Worm (Caenorhabditis elegans) whole organism, late embryonic: ENCODE results near the gene cat-2.

Experiments
- ceh-18 ChIP-seq: sonication (generic microtip); optimal IDR thresholded peaks from 2 replicates; lab custom pipeline; 2016; ENCODE audit warnings: missing genetic modification characterization, missing compliant biosample characterization
- ceh-19 ChIP-seq: fragments of 200-800 bp; sonication (Bioruptor generic); optimal IDR thresholded peaks from 2 replicates; lab custom pipeline; 2018; ENCODE audit warnings: mild to moderate bottlenecking, missing genetic modification characterization, missing compliant biosample characterization
- ceh-24 ChIP-seq: sonication (generic microtip); optimal IDR thresholded peaks from 2 replicates; lab custom pipeline; 2016; ENCODE audit warnings: mild to moderate bottlenecking, missing genetic modification characterization, missing compliant biosample characterization
- ceh-30 ChIP-seq: fragments of 150-350 bp; optimal IDR thresholded peaks from 2 replicates; lab custom pipeline; 2014; ENCODE audit warnings: missing biosample characterization, missing genetic modification characterization
- ceh-34 ChIP-seq: sonication (generic microtip); optimal IDR thresholded peaks from 2 replicates; lab custom pipeline; 2016; ENCODE audit warnings: mild to moderate bottlenecking, missing genetic modification characterization, missing compliant biosample characterization
- ceh-45 ChIP-seq: fragments of 200-800 bp; sonication (Bioruptor generic); IDR thresholded peaks from 2 replicates; pipeline ENCODE4 v1.3.6; 2022; ENCODE audit warnings: missing genetic modification reagents, missing genetic modification characterization, missing compliant biosample characterization
- ceh-6 ChIP-seq: fragments of 200-800 bp; sonication (Bioruptor generic); optimal IDR thresholded peaks from 2 replicates; lab custom pipeline; 2018; ENCODE audit warnings: mild to moderate bottlenecking, missing genetic modification characterization, missing compliant biosample characterization
- dmd-4 ChIP-seq: sonication (generic microtip); optimal IDR thresholded peaks from 2 replicates; lab custom pipeline; 2016; ENCODE audit warnings: borderline replicate concordance, missing genetic modification characterization, missing compliant biosample characterization
- dve-1 ChIP-seq: sonication (generic microtip); optimal IDR thresholded peaks from 2 replicates; lab custom pipeline; 2017; ENCODE audit warnings: antibody characterized with exemption, mild to moderate bottlenecking, missing genetic modification characterization, missing compliant biosample characterization
- elt-2 ChIP-seq: sonication (generic microtip); optimal IDR thresholded peaks from 2 replicates; lab custom pipeline; 2016; ENCODE audit warnings: missing genetic modification reagents, missing genetic modification characterization, missing compliant biosample characterization
- gmeb-2 ChIP-seq: sonication (generic microtip); optimal IDR thresholded peaks from 2 replicates; lab custom pipeline; 2016; ENCODE audit warnings: missing genetic modification characterization, inconsistent platforms, missing compliant biosample characterization
- hlh-15 ChIP-seq: sonication (generic microtip); optimal IDR thresholded peaks from 2 replicates; lab custom pipeline; 2016; ENCODE audit warnings: missing genetic modification characterization, missing compliant biosample characterization
- hlh-30 ChIP-seq: sonication (generic microtip); optimal IDR thresholded peaks from 2 replicates; lab custom pipeline; 2017; ENCODE audit warnings: antibody characterized with exemption, missing genetic modification characterization, missing compliant biosample characterization; ENCODE audit not compliant: insufficient read depth
- hlh-6 ChIP-seq: sonication (generic microtip); optimal IDR thresholded peaks from 2 replicates; lab custom pipeline; 2016; ENCODE audit warnings: missing genotype, missing genetic modification characterization, missing compliant biosample characterization
- madf-2 ChIP-seq: sonication (generic microtip); optimal IDR thresholded peaks from 2 replicates; lab custom pipeline; 2017; ENCODE audit warnings: missing genetic modification characterization, missing compliant biosample characterization
- nfya-1 ChIP-seq: sonication (generic microtip); optimal IDR thresholded peaks from 2 replicates; lab custom pipeline; 2017; ENCODE audit warnings: missing genetic modification characterization, mild to moderate bottlenecking, missing compliant biosample characterization, antibody characterized with exemption, moderate library complexity
- npax-4 ChIP-seq: sonication (generic microtip); optimal IDR thresholded peaks from 2 replicates; lab custom pipeline; 2016; ENCODE audit warnings: missing genetic modification characterization, missing compliant biosample characterization
- pha-2 ChIP-seq: sonication (generic microtip); optimal IDR thresholded peaks from 2 replicates; lab custom pipeline; 2017; ENCODE audit warnings: mild to moderate bottlenecking, missing genetic modification characterization, missing compliant biosample characterization
- pha-4 ChIP-seq: fragments of 150-350 bp; optimal IDR thresholded peaks from 2 replicates; lab custom pipeline; 2018; ENCODE audit warnings: missing biosample characterization, missing genetic modification reagents, missing genetic modification characterization
- pqm-1 ChIP-seq: sonication (generic microtip); optimal IDR thresholded peaks from 2 replicates; lab custom pipeline; 2016; ENCODE audit warnings: missing genetic modification characterization, missing compliant biosample characterization
- ref-2 ChIP-seq: sonication (generic microtip); optimal IDR thresholded peaks from 2 replicates; lab custom pipeline; 2016; ENCODE audit warnings: missing genetic modification characterization, missing compliant biosample characterization
- rnt-1 ChIP-seq: sonication (generic microtip); optimal IDR thresholded peaks from 2 replicates; lab custom pipeline; 2016; ENCODE audit warnings: missing genetic modification characterization, missing compliant biosample characterization
- sdc-2 ChIP-seq: sonication (generic microtip); optimal IDR thresholded peaks from 2 replicates; lab custom pipeline; 2016; ENCODE audit warnings: missing genotype, missing genetic modification characterization, missing compliant biosample characterization
- sox-2 ChIP-seq: fragments of 200-800 bp; sonication (Bioruptor generic); IDR thresholded peaks from 2 replicates; pipeline ENCODE4 v1.3.6; 2022; ENCODE audit warnings: missing genetic modification reagents, missing genetic modification characterization, missing compliant biosample characterization
- sox-4 ChIP-seq: sonication (generic microtip); optimal IDR thresholded peaks from 2 replicates; lab custom pipeline; 2017; ENCODE audit warnings: mild to moderate bottlenecking, missing genetic modification characterization, inconsistent platforms, missing compliant biosample characterization
- tbx-2 ChIP-seq: sonication (generic microtip); optimal IDR thresholded peaks from 2 replicates; lab custom pipeline; 2016; ENCODE audit warnings: missing genetic modification characterization, missing compliant biosample characterization
- tbx-7 ChIP-seq: sonication (generic microtip); optimal IDR thresholded peaks from 2 replicates; lab custom pipeline; 2016; ENCODE audit warnings: missing genotype, missing genetic modification characterization, missing compliant biosample characterization
- unc-3 ChIP-seq, 2 experiments: fragments of 200-800 bp in 1 of 2; sonication (Bioruptor generic) in 1 of 2; sonication (generic microtip) in 1 of 2; conservative IDR thresholded peaks in 1 of 2; optimal IDR thresholded peaks in 1 of 2; 2 replicates each; pipeline versions ENCODE4 v1.3.6 to Lab custom; 2016 to 2022; ENCODE audit warnings: missing compliant biosample characterization in 2 of 2, missing genetic modification characterization in 2 of 2, missing genetic modification reagents in 1 of 2
- unc-42 ChIP-seq: sonication (generic microtip); optimal IDR thresholded peaks from 2 replicates; lab custom pipeline; 2016; ENCODE audit warnings: missing genotype, missing genetic modification characterization, missing compliant biosample characterization
- unc-55 ChIP-seq: sonication (generic microtip); optimal IDR thresholded peaks from 2 replicates; lab custom pipeline; 2017; ENCODE audit warnings: missing biosample characterization, missing genetic modification reagents, missing genetic modification characterization
- unc-86 ChIP-seq: sonication (generic microtip); optimal IDR thresholded peaks from 2 replicates; lab custom pipeline; 2016; ENCODE audit warnings: missing genetic modification characterization, missing compliant biosample characterization
- zip-5 ChIP-seq: sonication (generic microtip); optimal IDR thresholded peaks from 2 replicates; lab custom pipeline; 2016; ENCODE audit warnings: missing genetic modification characterization, missing compliant biosample characterization

The cat-2 gene

DNA sequence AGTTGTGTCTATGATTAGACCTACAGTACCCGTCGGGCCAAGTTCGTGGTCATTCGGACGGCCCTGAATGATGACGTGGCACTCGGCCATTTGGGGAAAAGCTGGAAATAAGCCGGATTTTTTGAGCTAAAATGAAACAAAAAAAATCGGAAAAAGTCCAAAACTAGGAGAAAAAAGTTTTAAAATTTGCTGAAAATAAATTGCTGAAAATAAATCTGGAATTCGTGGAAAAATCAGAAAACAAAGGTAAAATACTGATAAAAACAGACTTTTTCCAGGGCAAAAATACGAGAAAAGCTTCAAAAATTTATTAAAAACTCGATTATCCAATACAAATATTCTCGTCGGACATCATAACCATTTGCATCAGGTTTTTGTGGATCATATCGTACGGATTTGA is 26.0 kb downstream of the cat-2 start, which contains the start of gene B0432.9:
Gene B0432.9, minus strand, starts transcription at position 101 of the 400 bp plus-strand sequence.
- TF ChIP-seq gmeb-2 (no peak), madf-2 (no peak)

DNA sequence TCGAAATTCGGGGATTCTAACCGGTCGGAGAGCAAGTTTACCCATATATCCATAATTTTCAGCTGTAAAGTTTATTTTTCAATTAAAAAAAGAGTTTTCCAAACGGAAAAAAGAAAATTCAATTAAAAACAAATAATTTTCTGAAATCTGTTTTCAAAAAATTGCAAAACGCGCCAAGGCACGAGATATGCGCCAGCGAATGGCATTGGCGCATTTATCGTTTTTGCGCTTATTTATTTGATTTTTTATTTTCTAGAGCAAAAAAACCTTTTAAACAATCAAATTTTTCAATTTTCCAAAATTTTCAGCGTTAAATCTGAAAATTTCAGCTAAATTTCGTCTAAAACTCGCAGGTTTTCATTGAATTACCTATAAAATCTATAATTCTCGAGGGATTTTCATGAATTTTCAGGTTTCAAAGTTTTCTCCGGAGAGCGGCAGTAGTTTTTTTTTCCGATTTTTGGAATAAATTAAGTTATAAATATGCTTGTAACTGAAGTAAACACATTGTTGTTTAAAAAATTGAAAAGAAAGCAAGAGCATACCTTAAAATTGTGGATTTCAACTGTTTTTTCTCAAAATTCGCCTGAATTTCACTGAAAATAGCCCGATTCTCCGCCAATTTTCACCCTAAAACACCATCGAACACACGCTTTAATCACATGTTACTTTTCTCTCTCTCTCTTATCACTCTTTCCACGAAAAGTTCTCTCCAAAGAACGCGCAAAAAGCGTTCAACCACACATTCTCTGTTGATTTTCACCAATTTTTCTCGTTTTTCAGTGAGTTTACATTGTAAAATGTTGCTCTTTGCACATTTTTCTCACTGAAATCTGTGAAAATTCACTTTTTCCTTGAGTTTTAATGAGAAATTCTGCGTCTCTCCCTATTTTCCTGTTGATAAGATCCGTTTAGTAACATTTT is 28.3 kb downstream of the cat-2 start, which contains the start of gene B0432.10:
Gene B0432.10, minus strand, starts transcription at position 649 of the 924 bp plus-strand sequence.
- TF ChIP-seq unc-55 (GFP tag; lab: Kevin White, UChicago): peak; percentile 4
- TF ChIP-seq dmd-4 (tag; lab: Kevin White, UChicago): no peak
- peak; percentile 18 for TF ChIP-seq dve-1 (tag; lab: Kevin White, UChicago)
- TF ChIP-seq nfya-1: peak; percentile 69
- no peak for TF ChIP-seq ceh-6 (GFP tag; lab: Kevin White, UChicago)
- TF ChIP-seq unc-42 (tag; lab: Kevin White, UChicago): peak; percentile 45
- peak; percentile 19 for TF ChIP-seq ceh-18 (tag; lab: Kevin White, UChicago)
- TF ChIP-seq, all 69 proteins: peak for 5

DNA sequence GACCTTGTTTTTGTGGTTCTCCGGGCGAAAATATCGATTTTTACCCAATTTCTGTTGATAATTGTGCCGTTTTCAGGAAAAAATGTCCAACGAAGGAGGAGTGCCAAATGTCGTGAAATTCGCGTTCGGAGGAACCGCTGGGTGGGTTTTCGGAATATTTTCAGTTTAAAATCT is 28.8 kb downstream of the cat-2 start, which contains the start of gene misc-1:
Gene misc-1, plus strand, starts transcription at position 75 of the 174 bp plus-strand sequence.
- no peak for TF ChIP-seq pha-4 (tag; lab: Kevin White, UChicago)

DNA sequence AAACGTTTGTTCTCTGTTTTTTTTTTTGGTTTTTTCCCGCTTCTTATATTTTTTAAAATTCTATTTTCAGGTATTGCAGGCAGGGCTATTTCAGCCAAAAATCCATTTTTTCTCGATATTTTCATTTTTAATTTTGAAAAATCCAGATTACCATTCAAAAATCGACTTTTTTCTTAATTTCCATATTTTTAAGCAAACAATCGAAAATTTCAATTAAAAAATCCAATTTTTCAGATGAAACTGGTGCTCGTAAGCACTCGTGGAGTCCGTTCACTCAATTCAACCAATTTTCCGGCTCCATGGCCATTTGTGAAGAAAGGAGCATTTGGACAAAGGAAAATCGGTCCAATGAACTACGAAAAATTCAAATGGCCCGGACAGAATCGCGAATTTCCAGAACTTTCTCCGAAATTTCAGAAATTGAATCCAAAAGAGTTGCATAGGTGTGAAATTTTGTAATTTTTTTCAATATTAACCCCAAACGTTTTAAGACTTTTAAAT is 31.1 kb downstream of the cat-2 start, which contains the start of gene mrpl-41:
Gene mrpl-41, plus strand, starts transcription at position 235 of the 501 bp plus-strand sequence.
- TF ChIP-seq zip-5 (tag; lab: Kevin White, UChicago) (no peak), ceh-45 (no peak), hlh-15 (no peak), madf-2 (no peak), tbx-7 (no peak), pha-2 (no peak), dmd-4 (tag; lab: Kevin White, UChicago) (no peak), elt-2 (tag; lab: Kevin White, UChicago) (no peak), hlh-30 (tag; lab: Kevin White, UChicago) (no peak), ceh-34 (tag; lab: Kevin White, UChicago) (no peak), npax-4 (tag; lab: Kevin White, UChicago) (no peak), hlh-6 (tag; lab: Kevin White, UChicago) (no peak), sox-4 (tag; lab: Kevin White, UChicago) (no peak), sdc-2 (tag; lab: Kevin White, UChicago) (no peak), unc-3 (GFP tag; conservative IDR thresholded peaks at IDR 0.05; lab: Robert Waterston, UW) (no peak), unc-3 (tag; optimal IDR thresholded peaks at IDR 0.05; lab: Kevin White, UChicago) (no peak)

DNA sequence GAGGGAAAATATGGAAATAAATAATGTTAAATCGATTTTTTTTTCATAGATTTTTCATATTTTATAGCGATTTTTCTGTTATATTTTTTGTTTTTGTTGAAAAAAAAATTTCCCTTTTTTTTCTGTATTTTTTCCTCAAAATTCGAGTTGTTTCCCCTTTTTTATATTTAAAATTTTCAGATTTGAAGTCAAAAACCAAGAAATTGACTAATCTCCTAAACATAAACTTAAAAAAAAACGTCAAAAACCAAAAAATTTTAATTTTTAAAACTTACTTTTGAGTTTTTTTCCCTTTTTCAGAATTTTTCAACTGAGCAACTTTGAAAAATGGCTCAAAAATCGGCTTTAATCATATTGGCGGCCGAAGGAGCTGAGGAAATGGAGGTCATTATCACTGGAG is 32.7 kb downstream of the cat-2 start, which contains the start of gene djr-1.1:
Gene djr-1.1, plus strand, starts transcription at position 301 of the 400 bp plus-strand sequence.
- TF ChIP-seq sox-2 (GFP tag; lab: Robert Waterston, UW) (no peak), rnt-1 (tag; lab: Kevin White, UChicago) (no peak), ceh-6 (GFP tag; lab: Kevin White, UChicago) (no peak)

DNA sequence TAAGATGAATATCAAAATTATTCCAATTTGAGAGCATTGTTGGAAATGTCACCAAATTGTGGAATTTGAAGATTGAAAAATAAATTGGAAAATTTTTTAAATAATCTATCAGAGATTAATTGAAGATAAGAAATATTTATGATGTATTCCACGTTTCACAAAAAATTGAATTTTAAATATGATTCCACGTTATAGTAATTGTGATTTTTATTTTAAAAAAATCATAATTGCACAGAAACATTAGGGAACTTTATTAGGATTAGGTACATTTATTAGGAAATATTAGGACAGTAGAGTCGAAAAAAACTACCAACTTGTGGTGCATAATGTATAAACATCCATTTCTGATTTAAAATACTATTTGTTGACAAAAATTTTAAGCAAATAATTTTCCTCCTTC is 37.0 kb downstream of the cat-2 start, which contains the start of gene B0432.11:
Gene B0432.11, minus strand, starts transcription at position 101 of the 400 bp plus-strand sequence.
- TF ChIP-seq pqm-1 (tag; lab: Kevin White, UChicago) (no peak), ceh-30 (tag; lab: Kevin White, UChicago) (no peak), tbx-2 (tag; lab: Kevin White, UChicago) (no peak), rnt-1 (tag; lab: Kevin White, UChicago) (no peak), unc-86 (tag; lab: Kevin White, UChicago) (no peak), ceh-19 (GFP tag; lab: Kevin White, UChicago) (no peak), sox-2 (GFP tag; lab: Robert Waterston, UW) (no peak), ceh-24 (tag; lab: Kevin White, UChicago) (no peak), ref-2 (tag; lab: Kevin White, UChicago) (no peak), sox-4 (tag; lab: Kevin White, UChicago) (no peak), unc-3 (GFP tag; conservative IDR thresholded peaks at IDR 0.05; lab: Robert Waterston, UW) (no peak), unc-3 (tag; optimal IDR thresholded peaks at IDR 0.05; lab: Kevin White, UChicago) (no peak)
